Worm (Caenorhabditis elegans): Measurements from ENCODE around the gene srbc-37.

ce11 chrV:730216-730615 is 27.9 kb downstream of the srbc-37 start:
- TF ChIP-seq fkh-3 (tag; optimal IDR thresholded peaks at IDR 0.05) (no peak), attf-6 (GFP tag; IDR thresholded peaks at IDR 0.05) (no peak), unc-62 (GFP tag; optimal IDR thresholded peaks at IDR 0.05) (no peak), let-607 (tag; optimal IDR thresholded peaks at IDR 0.05) (no peak), K12H6.12 (tag; optimal IDR thresholded peaks at IDR 0.05) (no peak), nhr-120 (GFP tag; IDR thresholded peaks at IDR 0.05) (no peak), madf-3 (GFP tag; IDR thresholded peaks at IDR 0.05) (0 out of 2 replicates have a peak, but pooled peaks have one; percentile 47), lin-35 (GFP tag; optimal IDR thresholded peaks at IDR 0.05) (no peak), zfh-2 (GFP tag; conservative IDR thresholded peaks at IDR 0.05) (no peak), Y53F4B.3 (GFP tag; IDR thresholded peaks at IDR 0.05) (no peak), madf-8 (GFP tag; conservative IDR thresholded peaks at IDR 0.05) (no peak), ccch-3 (GFP tag; optimal IDR thresholded peaks at IDR 0.05) (no peak), F57C9.4 (tag; optimal IDR thresholded peaks at IDR 0.05) (no peak), pha-4 (tag; optimal IDR thresholded peaks at IDR 0.05) (no peak)
